Worm (Caenorhabditis elegans) whole organism, L1 larva: ENCODE data around the gene Y37E11AM.4.

ENCODE experiments used
- C16A3.4 ChIP-seq: fragments of 150-350 bp; optimal IDR thresholded peaks from 2 replicates; lab custom pipeline; 2014; ENCODE audit warnings: missing biosample characterization, missing genetic modification characterization
- C34B4.2 ChIP-seq: sonication (generic microtip); optimal IDR thresholded peaks from 2 replicates; lab custom pipeline; 2017; ENCODE audit warnings: mild to moderate bottlenecking, missing genetic modification characterization, missing compliant biosample characterization
- F16B12.6 ChIP-seq: fragments of 150-350 bp; optimal IDR thresholded peaks from 2 replicates; lab custom pipeline; 2014; ENCODE audit warnings: missing biosample characterization, missing genetic modification characterization
- alr-1 ChIP-seq: fragments of 200-800 bp; sonication (Bioruptor generic); optimal IDR thresholded peaks from 2 replicates; lab custom pipeline; 2018; ENCODE audit warnings: borderline replicate concordance, mild to moderate bottlenecking, missing genetic modification characterization, missing compliant biosample characterization
- ama-1 ChIP-seq: fragments of 150-350 bp; optimal IDR thresholded peaks from 2 replicates; lab custom pipeline; 2014
- blmp-1 ChIP-seq: fragments of 150-350 bp; optimal IDR thresholded peaks from 2 replicates; lab custom pipeline; 2014; ENCODE audit warnings: missing biosample characterization, missing genetic modification characterization
- ceh-63 ChIP-seq: fragments of 200-800 bp; sonication (Bioruptor generic); optimal IDR thresholded peaks from 2 replicates; lab custom pipeline; 2018; ENCODE audit warnings: mild to moderate bottlenecking, missing genetic modification characterization, missing compliant biosample characterization
- ceh-8 ChIP-seq: fragments of 200-800 bp; sonication (Bioruptor generic); optimal IDR thresholded peaks from 2 replicates; lab custom pipeline; 2018; ENCODE audit warnings: mild to moderate bottlenecking, missing genetic modification characterization, moderate library complexity, missing compliant biosample characterization
- ceh-88 ChIP-seq: fragments of 200-800 bp; sonication (Bioruptor generic); IDR thresholded peaks from 2 replicates; pipeline ENCODE4 v1.3.6; 2022; ENCODE audit warnings: missing genetic modification characterization, missing compliant biosample characterization
- ceh-90 ChIP-seq: sonication (generic microtip); optimal IDR thresholded peaks from 2 replicates; lab custom pipeline; 2016; ENCODE audit warnings: missing genetic modification characterization, missing compliant biosample characterization
- dpl-1 ChIP-seq, 3 experiments: fragments of 150-350 bp in 2 of 3; sonication (generic microtip) in 1 of 3; optimal IDR thresholded peaks; 2 replicates each; lab custom pipeline; 2014 to 2017; ENCODE audit warnings: missing biosample characterization in 3 of 3, missing genetic modification characterization in 3 of 3, missing genetic modification reagents in 3 of 3
- dsc-1 ChIP-seq: sonication (generic microtip); optimal IDR thresholded peaks from 2 replicates; lab custom pipeline; 2016; ENCODE audit warnings: mild to moderate bottlenecking, missing genetic modification characterization, missing compliant biosample characterization
- egl-27 ChIP-seq, 2 experiments: fragments of 150-350 bp in 1 of 2; sonication (generic microtip); optimal IDR thresholded peaks; 3 replicates each; lab custom pipeline; 2017 to 2018; ENCODE audit warnings: missing biosample characterization in 2 of 2, missing genetic modification characterization in 2 of 2, missing genetic modification reagents in 2 of 2
- elt-3 ChIP-seq, 6 experiments: fragments of 150-350 bp in 1 of 6; sonication (generic microtip); optimal IDR thresholded peaks; 2 replicates each; lab custom pipeline; 2017 to 2018; ENCODE audit warnings: missing biosample characterization in 6 of 6, missing genetic modification characterization in 6 of 6, inconsistent platforms in 1 of 6
- ets-5 ChIP-seq: fragments of 200-800 bp; sonication (Bioruptor generic); IDR thresholded peaks from 2 replicates; pipeline ENCODE4 v1.3.6; 2022; ENCODE audit warnings: missing genetic modification characterization, missing compliant biosample characterization
- fos-1 ChIP-seq: fragments of 150-350 bp; optimal IDR thresholded peaks from 2 replicates; lab custom pipeline; 2014; ENCODE audit warnings: missing biosample characterization, missing genetic modification characterization
- hlh-17 ChIP-seq: fragments of 200-800 bp; sonication (Bioruptor generic); optimal IDR thresholded peaks from 2 replicates; lab custom pipeline; 2018; ENCODE audit warnings: missing genetic modification characterization, mild to moderate bottlenecking, missing compliant biosample characterization, moderate library complexity, borderline replicate concordance
- hpl-2 ChIP-seq: fragments of 150-350 bp; optimal IDR thresholded peaks from 2 replicates; lab custom pipeline; 2014; ENCODE audit warnings: missing biosample characterization, missing genetic modification reagents, missing genetic modification characterization
- lin-13 ChIP-seq: fragments of 150-350 bp; optimal IDR thresholded peaks from 2 replicates; lab custom pipeline; 2014; ENCODE audit warnings: missing biosample characterization, missing genetic modification reagents, missing genetic modification characterization
- lin-14 ChIP-seq: fragments of 200-800 bp; sonication (Bioruptor generic); optimal IDR thresholded peaks from 2 replicates; lab custom pipeline; 2018; ENCODE audit warnings: mild to moderate bottlenecking, missing genetic modification characterization, moderate library complexity, missing compliant biosample characterization
- lin-15B ChIP-seq: fragments of 150-350 bp; sonication (generic microtip); optimal IDR thresholded peaks from 3 replicates; lab custom pipeline; 2014; ENCODE audit warnings: missing biosample characterization, missing genetic modification characterization
- lin-39 ChIP-seq: fragments of 150-350 bp; optimal IDR thresholded peaks from 2 replicates; lab custom pipeline; 2014; ENCODE audit warnings: missing biosample characterization, missing genetic modification reagents, missing genetic modification characterization
- lir-3 ChIP-seq: sonication (generic microtip); optimal IDR thresholded peaks from 2 replicates; lab custom pipeline; 2016; ENCODE audit warnings: mild to moderate bottlenecking, missing genetic modification characterization, moderate library complexity, missing compliant biosample characterization; ENCODE audit not compliant: poor library complexity
- mab-9 ChIP-seq: fragments of 200-800 bp; sonication (Bioruptor generic); IDR thresholded peaks from 2 replicates; pipeline ENCODE4 v1.3.6; 2022; ENCODE audit warnings: missing genetic modification reagents, missing genetic modification characterization, missing compliant biosample characterization
- mef-2 ChIP-seq: fragments of 150-350 bp; optimal IDR thresholded peaks from 2 replicates; lab custom pipeline; 2014; ENCODE audit warnings: missing biosample characterization, missing genetic modification characterization
- mep-1 ChIP-seq: fragments of 150-350 bp; optimal IDR thresholded peaks from 2 replicates; lab custom pipeline; 2014; ENCODE audit warnings: missing biosample characterization, missing genetic modification characterization
- nhr-11 ChIP-seq: fragments of 150-350 bp; optimal IDR thresholded peaks from 2 replicates; lab custom pipeline; 2014; ENCODE audit warnings: missing biosample characterization, missing genetic modification characterization
- nhr-12 ChIP-seq: sonication (generic microtip); optimal IDR thresholded peaks from 2 replicates; lab custom pipeline; 2017; ENCODE audit warnings: missing biosample characterization, missing genetic modification characterization
- nhr-28 ChIP-seq: fragments of 150-350 bp; optimal IDR thresholded peaks from 2 replicates; lab custom pipeline; 2014; ENCODE audit warnings: missing biosample characterization, missing genetic modification characterization
- nhr-47 ChIP-seq: sonication (generic microtip); optimal IDR thresholded peaks from 2 replicates; lab custom pipeline; 2016; ENCODE audit warnings: mild to moderate bottlenecking, missing genetic modification characterization, moderate library complexity, missing compliant biosample characterization
- nhr-71 ChIP-seq: sonication (generic microtip); optimal IDR thresholded peaks from 2 replicates; lab custom pipeline; 2016; ENCODE audit warnings: mild to moderate bottlenecking, missing genetic modification characterization, moderate library complexity, missing compliant biosample characterization
- nhr-76 ChIP-seq: sonication (generic microtip); optimal IDR thresholded peaks from 2 replicates; lab custom pipeline; 2017; ENCODE audit warnings: missing biosample characterization, missing genetic modification characterization
- nhr-77 ChIP-seq: fragments of 150-350 bp; optimal IDR thresholded peaks from 2 replicates; lab custom pipeline; 2014; ENCODE audit warnings: missing biosample characterization, missing genetic modification characterization
- nhr-90 ChIP-seq: sonication (generic microtip); optimal IDR thresholded peaks from 2 replicates; lab custom pipeline; 2016; ENCODE audit warnings: mild to moderate bottlenecking, missing genetic modification characterization, missing compliant biosample characterization; ENCODE audit not compliant: poor library complexity
- pag-3 ChIP-seq: sonication (generic microtip); optimal IDR thresholded peaks from 2 replicates; lab custom pipeline; 2017; ENCODE audit warnings: missing genetic modification characterization, mild to moderate bottlenecking, missing compliant biosample characterization, antibody characterized with exemption, borderline replicate concordance; ENCODE audit not compliant: insufficient read depth
- pqm-1 ChIP-seq: sonication (generic microtip); optimal IDR thresholded peaks from 3 replicates; lab custom pipeline; 2017; ENCODE audit warnings: missing biosample characterization, missing genetic modification characterization
- skn-1 ChIP-seq: fragments of 150-350 bp; optimal IDR thresholded peaks from 2 replicates; lab custom pipeline; 2014; ENCODE audit warnings: missing biosample characterization, missing genetic modification characterization
- snpc-4 ChIP-seq: fragments of 150-350 bp; optimal IDR thresholded peaks from 2 replicates; lab custom pipeline; 2014; ENCODE audit warnings: missing biosample characterization, missing genetic modification characterization
- snu-23 ChIP-seq: sonication (generic microtip); optimal IDR thresholded peaks from 2 replicates; lab custom pipeline; 2016; ENCODE audit warnings: missing genetic modification characterization, missing compliant biosample characterization
- sox-4 ChIP-seq: sonication (generic microtip); optimal IDR thresholded peaks from 2 replicates; lab custom pipeline; 2016; ENCODE audit warnings: missing genetic modification characterization, missing compliant biosample characterization
- sptf-1 ChIP-seq: fragments of 150-350 bp; optimal IDR thresholded peaks from 2 replicates; lab custom pipeline; 2014; ENCODE audit warnings: missing biosample characterization, missing genetic modification characterization
- sup-37 ChIP-seq: fragments of 200-800 bp; sonication (Bioruptor generic); optimal IDR thresholded peaks from 2 replicates; lab custom pipeline; 2018; ENCODE audit warnings: mild to moderate bottlenecking, missing genetic modification characterization, missing compliant biosample characterization
- tbx-2 ChIP-seq: sonication (generic microtip); optimal IDR thresholded peaks from 2 replicates; lab custom pipeline; 2016; ENCODE audit warnings: missing genetic modification characterization, missing compliant biosample characterization
- tlp-1 ChIP-seq: fragments of 150-350 bp; optimal IDR thresholded peaks from 2 replicates; lab custom pipeline; 2014; ENCODE audit warnings: missing biosample characterization, missing genetic modification characterization
- unc-130 ChIP-seq: fragments of 150-350 bp; optimal IDR thresholded peaks from 2 replicates; lab custom pipeline; 2017; ENCODE audit warnings: missing biosample characterization, missing genetic modification characterization, inconsistent platforms
- unc-30 ChIP-seq: sonication (generic microtip); optimal IDR thresholded peaks from 2 replicates; lab custom pipeline; 2017; ENCODE audit warnings: missing biosample characterization, missing genetic modification characterization
- unc-86 ChIP-seq: sonication (generic microtip); optimal IDR thresholded peaks from 2 replicates; lab custom pipeline; 2016; ENCODE audit warnings: missing genetic modification characterization, missing compliant biosample characterization
- unc-98 ChIP-seq: fragments of 200-800 bp; sonication (Bioruptor generic); IDR thresholded peaks from 2 replicates; pipeline ENCODE4 v1.3.6; 2022; ENCODE audit warnings: missing genetic modification characterization, missing compliant biosample characterization
- xbp-1 ChIP-seq: sonication (generic microtip); optimal IDR thresholded peaks from 2 replicates; lab custom pipeline; 2016; ENCODE audit warnings: missing genetic modification characterization, missing compliant biosample characterization
- zag-1 ChIP-seq: fragments of 150-350 bp; optimal IDR thresholded peaks from 2 replicates; lab custom pipeline; 2014; ENCODE audit warnings: missing biosample characterization, missing genetic modification characterization
- zip-4 ChIP-seq: fragments of 200-800 bp; sonication (Bioruptor generic); optimal IDR thresholded peaks from 2 replicates; lab custom pipeline; 2018; ENCODE audit warnings: mild to moderate bottlenecking, missing genetic modification characterization, moderate library complexity, missing compliant biosample characterization

The Y37E11AM.4 gene

DNA sequence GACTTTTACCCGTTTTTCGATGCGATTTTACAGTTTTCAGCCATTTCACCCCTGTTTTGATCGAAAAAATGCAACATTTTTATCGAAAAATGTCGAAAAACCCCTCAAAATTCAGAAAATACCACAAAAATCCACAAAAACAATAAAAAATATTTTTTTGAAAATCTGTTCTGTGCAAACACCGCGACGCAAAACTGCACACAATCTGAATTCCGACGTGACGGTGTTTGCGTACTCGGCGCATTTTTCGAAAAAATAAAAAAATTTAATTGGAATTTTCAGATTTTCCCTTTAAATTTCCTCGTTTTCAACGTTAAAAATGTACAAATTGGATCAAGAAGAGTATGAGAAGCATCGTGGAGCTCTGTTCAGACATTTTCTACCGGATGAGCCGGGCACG is 3.3 kb upstream of the Y37E11AM.4 start, which contains the start of gene smgl-2 (continued):
- TF ChIP-seq ceh-63 (GFP tag; lab: Kevin White, UChicago) (no peak), nhr-12 (tag; lab: Kevin White, UChicago) (no peak), skn-1 (tag; lab: Kevin White, UChicago) (peak; percentile 47), egl-27 (tag; optimal IDR thresholded peaks at IDR 0.05; lab: Kevin White, UChicago) (no peak), C16A3.4 (peak; percentile 86), nhr-77 (tag; lab: Kevin White, UChicago) (no peak), pqm-1 (tag; lab: Kevin White, UChicago) (no peak), lin-39 (tag; lab: Kevin White, UChicago) (peak; percentile 71), nhr-11 (tag; lab: Kevin White, UChicago) (no peak), lin-13 (GFP tag; lab: Kevin White, UChicago) (peak; percentile 75), mep-1 (peak; percentile 97), unc-86 (tag; lab: Kevin White, UChicago) (peak; percentile 77), unc-130 (peak; percentile 48), lin-15B (tag; lab: Kevin White, UChicago) (peak; percentile 80), zag-1 (tag; lab: Kevin White, UChicago) (no peak), lir-3 (no peak), nhr-71 (tag; lab: Kevin White, UChicago) (peak; percentile 86), dsc-1 (tag; lab: Kevin White, UChicago) (peak; percentile 82), snu-23 (peak; percentile 90), snpc-4 (tag; lab: Kevin White, UChicago) (peak; percentile 63), unc-30 (no peak), lin-14 (no peak), ceh-8 (peak; percentile 53), sup-37 (no peak), blmp-1 (peak; percentile 62), tlp-1 (tag; lab: Kevin White, UChicago) (no peak), alr-1 (tag; lab: Kevin White, UChicago) (no peak), zip-4 (GFP tag; lab: Kevin White, UChicago) (peak; percentile 69), ets-5 (GFP tag; lab: Robert Waterston, UW) (no peak), nhr-47 (tag; lab: Kevin White, UChicago) (peak; percentile 88), unc-98 (GFP tag; lab: Robert Waterston, UW) (no peak), tbx-2 (tag; lab: Kevin White, UChicago) (peak; percentile 82), fos-1 (tag; lab: Kevin White, UChicago) (peak; percentile 69), mab-9 (GFP tag; lab: Robert Waterston, UW) (no peak), mef-2 (tag; lab: Kevin White, UChicago) (peak; percentile 32), nhr-76 (tag; lab: Kevin White, UChicago) (no peak), hpl-2 (GFP tag; lab: Kevin White, UChicago) (peak; percentile 13), sox-4 (tag; lab: Kevin White, UChicago) (peak; percentile 44), dpl-1 (GFP tag; optimal IDR thresholded peaks at IDR 0.05; lab: Kevin White, UChicago) (peak; percentile 82 to 89 (median 86)), ceh-90 (no peak), ceh-88 (peak; percentile 52; the same call in 1 of the 2 replicates), nhr-90 (tag; lab: Kevin White, UChicago) (peak; percentile 60), sptf-1 (tag; lab: Kevin White, UChicago) (no peak), nhr-28 (tag; lab: Kevin White, UChicago) (no peak), ama-1 (no peak), F16B12.6 (tag; lab: Kevin White, UChicago) (peak; percentile 100), hlh-17 (GFP tag; lab: Kevin White, UChicago) (no peak), C34B4.2 (tag; lab: Kevin White, UChicago) (no peak), xbp-1 (peak; percentile 70), elt-3 (tag; optimal IDR thresholded peaks at IDR 0.05; lab: Kevin White, UChicago) (peak in 2 of 6 experiments; percentile 46 to 53), pag-3 (tag; lab: Kevin White, UChicago) (peak; percentile 39)
- TF ChIP-seq, all 84 proteins: peak for 50
